Worm (Caenorhabditis elegans): Measurements from ENCODE around the gene srx-90.

Gene srx-90

ce11 chrV:11605227-11605626, 24.3 kb downstream of the srx-90 start:
- TF ChIP-seq ces-1 (GFP tag; optimal IDR thresholded peaks at IDR 0.05) (no peak), nhr-76 (tag; optimal IDR thresholded peaks at IDR 0.05) (no peak), drap-1 (GFP tag; optimal IDR thresholded peaks at IDR 0.05) (no peak), elt-1 (tag; optimal IDR thresholded peaks at IDR 0.05; ENCODE audit: borderline replicate concordance, insufficient read depth) (no peak), mab-5 (tag; optimal IDR thresholded peaks at IDR 0.05) (no peak), ztf-11 (tag; optimal IDR thresholded peaks at IDR 0.05) (no peak)

ce11 chrV:11606424-11606823, 25.5 kb downstream of the srx-90 start, which contains the start of gene idpp-16:
TSS of gene idpp-16 (minus strand) at chrV:11606524.
- no peak for TF ChIP-seq M03D4.4 (tag; optimal IDR thresholded peaks at IDR 0.05)
- no peak for TF ChIP-seq nhr-2 (tag; optimal IDR thresholded peaks at IDR 0.05)
- no peak for TF ChIP-seq unc-62 (GFP tag; optimal IDR thresholded peaks at IDR 0.05)
- TF ChIP-seq mab-5 (tag; optimal IDR thresholded peaks at IDR 0.05), result no peak
- TF ChIP-seq elt-3 (tag; optimal IDR thresholded peaks at IDR 0.05), result no peak
- no peak for TF ChIP-seq elt-1 (tag; optimal IDR thresholded peaks at IDR 0.05; ENCODE audit: borderline replicate concordance, insufficient read depth)
- no peak for TF ChIP-seq drap-1 (GFP tag; optimal IDR thresholded peaks at IDR 0.05)
- TF ChIP-seq nhr-76 (tag; optimal IDR thresholded peaks at IDR 0.05), result no peak
- no peak for TF ChIP-seq hlh-1 (tag; optimal IDR thresholded peaks at IDR 0.05)
- TF ChIP-seq cnd-1 (tag; optimal IDR thresholded peaks at IDR 0.05), result no peak
- no peak for TF ChIP-seq nhr-237 (tag; optimal IDR thresholded peaks at IDR 0.05)
- TF ChIP-seq lin-32 (GFP tag; optimal IDR thresholded peaks at IDR 0.05), result no peak
- no peak for TF ChIP-seq nhr-28 (tag; optimal IDR thresholded peaks at IDR 0.05)
- no peak for TF ChIP-seq pha-4 (tag; optimal IDR thresholded peaks at IDR 0.05)
- TF ChIP-seq tbx-8 (GFP tag; optimal IDR thresholded peaks at IDR 0.05), result no peak
- no peak for TF ChIP-seq bed-3 (GFP tag; optimal IDR thresholded peaks at IDR 0.05)

- TF ChIP-seq mep-1 (tag; optimal IDR thresholded peaks at IDR 0.05), result no peak
- no peak for TF ChIP-seq tbx-8 (GFP tag; optimal IDR thresholded peaks at IDR 0.05)
- no peak for TF ChIP-seq hlh-1 (tag; optimal IDR thresholded peaks at IDR 0.05)
- no peak for TF ChIP-seq nhr-28 (tag; optimal IDR thresholded peaks at IDR 0.05)
- no peak for TF ChIP-seq pha-4 (tag; optimal IDR thresholded peaks at IDR 0.05)
- no peak for TF ChIP-seq ceh-39 (tag; optimal IDR thresholded peaks at IDR 0.05)
- no peak for TF ChIP-seq M03D4.4 (tag; optimal IDR thresholded peaks at IDR 0.05)
- TF ChIP-seq unc-39 (tag; optimal IDR thresholded peaks at IDR 0.05), result no peak
- TF ChIP-seq sptf-1 (tag; optimal IDR thresholded peaks at IDR 0.05), result no peak
- no peak for TF ChIP-seq nhr-76 (tag; optimal IDR thresholded peaks at IDR 0.05)
- TF ChIP-seq drap-1 (GFP tag; optimal IDR thresholded peaks at IDR 0.05), result no peak
- TF ChIP-seq ces-1 (GFP tag; optimal IDR thresholded peaks at IDR 0.05), result no peak
- no peak for TF ChIP-seq elt-3 (tag; optimal IDR thresholded peaks at IDR 0.05)
- TF ChIP-seq mab-5 (tag; optimal IDR thresholded peaks at IDR 0.05), result no peak
- no peak for TF ChIP-seq nhr-12 (tag; optimal IDR thresholded peaks at IDR 0.05)
- no peak for TF ChIP-seq ztf-11 (tag; optimal IDR thresholded peaks at IDR 0.05)
- no peak for TF ChIP-seq unc-120 (tag; optimal IDR thresholded peaks at IDR 0.05; ENCODE audit: poor library complexity, severe bottlenecking)
- no peak for TF ChIP-seq nhr-2 (tag; optimal IDR thresholded peaks at IDR 0.05)
Measured at ce11 chrV:11610049-11610448, 29.1 kb downstream of the srx-90 start, which contains the start of gene piit-1. TSS of gene piit-1 (minus strand) at chrV:11610149.

- no peak for TF ChIP-seq zip-8 (tag; optimal IDR thresholded peaks at IDR 0.05)
- TF ChIP-seq nhr-2 (tag; optimal IDR thresholded peaks at IDR 0.05), result no peak
- TF ChIP-seq sptf-1 (tag; optimal IDR thresholded peaks at IDR 0.05), result peak; percentile 94
- TF ChIP-seq snpc-4 (tag; optimal IDR thresholded peaks at IDR 0.05), result no peak
- TF ChIP-seq flh-1 (GFP tag; optimal IDR thresholded peaks at IDR 0.05), result peak; percentile 75
- TF ChIP-seq nhr-28 (tag; optimal IDR thresholded peaks at IDR 0.05), result peak; percentile 5
- peak; percentile 81 for TF ChIP-seq ceh-83 (GFP tag; optimal IDR thresholded peaks at IDR 0.05)
- TF ChIP-seq blmp-1 (tag; optimal IDR thresholded peaks at IDR 0.05), result peak; percentile 45
- peak; percentile 73 for TF ChIP-seq cnd-1 (tag; optimal IDR thresholded peaks at IDR 0.05)
- no peak for TF ChIP-seq ceh-39 (tag; optimal IDR thresholded peaks at IDR 0.05)
- TF ChIP-seq M03D4.4 (tag; optimal IDR thresholded peaks at IDR 0.05), result peak; percentile 87
- TF ChIP-seq ceh-43 (GFP tag; optimal IDR thresholded peaks at IDR 0.05), result no peak
- no peak for TF ChIP-seq unc-62 (GFP tag; optimal IDR thresholded peaks at IDR 0.05)
- TF ChIP-seq unc-120 (tag; optimal IDR thresholded peaks at IDR 0.05; ENCODE audit: poor library complexity, severe bottlenecking), result peak; percentile 92
- peak; percentile 70 for TF ChIP-seq mep-1 (tag; optimal IDR thresholded peaks at IDR 0.05)
- TF ChIP-seq nhr-76 (tag; optimal IDR thresholded peaks at IDR 0.05), result peak; percentile 19
- peak; percentile 51 for TF ChIP-seq sem-2 (GFP tag; optimal IDR thresholded peaks at IDR 0.05)
- peak; percentile 89 for TF ChIP-seq mls-2 (tag; optimal IDR thresholded peaks at IDR 0.05)
- peak; percentile 37 for TF ChIP-seq nhr-12 (tag; optimal IDR thresholded peaks at IDR 0.05)
- TF ChIP-seq drap-1 (GFP tag; optimal IDR thresholded peaks at IDR 0.05), result peak; percentile 88
- TF ChIP-seq tbx-8 (GFP tag; optimal IDR thresholded peaks at IDR 0.05), result peak; percentile 80
- peak; percentile 37 for TF ChIP-seq pha-4 (tag; optimal IDR thresholded peaks at IDR 0.05)
- peak; percentile 5 for TF ChIP-seq elt-1 (tag; optimal IDR thresholded peaks at IDR 0.05; ENCODE audit: borderline replicate concordance, insufficient read depth)
- TF ChIP-seq unc-39 (tag; optimal IDR thresholded peaks at IDR 0.05), result no peak
- TF ChIP-seq ztf-11 (tag; optimal IDR thresholded peaks at IDR 0.05), result peak; percentile 77
- TF ChIP-seq ham-2 (GFP tag; optimal IDR thresholded peaks at IDR 0.05), result peak; percentile 55
- peak; percentile 6 for TF ChIP-seq lin-13 (tag; optimal IDR thresholded peaks at IDR 0.05)
- peak; percentile 53 for TF ChIP-seq nhr-237 (tag; optimal IDR thresholded peaks at IDR 0.05)
- TF ChIP-seq mab-5 (tag; optimal IDR thresholded peaks at IDR 0.05), result peak; percentile 18
- TF ChIP-seq hlh-1 (tag; optimal IDR thresholded peaks at IDR 0.05), result peak; percentile 83
- peak; percentile 12 for TF ChIP-seq elt-3 (tag; optimal IDR thresholded peaks at IDR 0.05)
- peak; percentile 73 for TF ChIP-seq lsy-2 (tag; optimal IDR thresholded peaks at IDR 0.05)
- TF ChIP-seq lin-32 (GFP tag; optimal IDR thresholded peaks at IDR 0.05), result peak; percentile 48
- TF ChIP-seq bed-3 (GFP tag; optimal IDR thresholded peaks at IDR 0.05), result peak; percentile 62
- TF ChIP-seq ces-1 (GFP tag; optimal IDR thresholded peaks at IDR 0.05), result peak; percentile 55
Measured at ce11 chrV:11610481-11610880, 29.6 kb downstream of the srx-90 start, which contains the start of gene sas-5. TSS of gene sas-5 (plus strand) at chrV:11610737.
